Worm (Caenorhabditis elegans) whole organism, mixed stage, embryonic: ENCODE results near the gene F54C8.1.

Source experiments
- M03D4.4 ChIP-seq: sonication (generic microtip); optimal IDR thresholded peaks from 2 replicates; lab custom pipeline; 2017; ENCODE audit warnings: mild to moderate bottlenecking, missing genetic modification characterization, missing compliant biosample characterization
- bed-3 ChIP-seq: fragments of 200-800 bp; sonication (Bioruptor generic); optimal IDR thresholded peaks from 3 replicates; lab custom pipeline; 2018; ENCODE audit warnings: mild to moderate bottlenecking, missing genetic modification characterization, moderate library complexity, missing compliant biosample characterization
- blmp-1 ChIP-seq: fragments of 150-350 bp; optimal IDR thresholded peaks from 2 replicates; lab custom pipeline; 2014; ENCODE audit warnings: missing biosample characterization, missing genetic modification characterization
- ceh-39 ChIP-seq: fragments of 150-350 bp; optimal IDR thresholded peaks from 2 replicates; lab custom pipeline; 2014; ENCODE audit warnings: missing biosample characterization, missing genetic modification characterization
- ceh-43 ChIP-seq: fragments of 200-800 bp; sonication (Bioruptor generic); optimal IDR thresholded peaks from 2 replicates; lab custom pipeline; 2018; ENCODE audit warnings: mild to moderate bottlenecking, missing genetic modification characterization, moderate library complexity, missing compliant biosample characterization
- ceh-83 ChIP-seq: fragments of 200-800 bp; sonication (Bioruptor generic); optimal IDR thresholded peaks from 2 replicates; lab custom pipeline; 2018; ENCODE audit warnings: mild to moderate bottlenecking, missing genetic modification characterization, missing compliant biosample characterization
- ces-1 ChIP-seq: fragments of 150-350 bp; optimal IDR thresholded peaks from 2 replicates; lab custom pipeline; 2014; ENCODE audit warnings: missing biosample characterization, missing genetic modification reagents, missing genetic modification characterization
- cnd-1 ChIP-seq: fragments of 200-800 bp; sonication (Bioruptor generic); optimal IDR thresholded peaks from 2 replicates; lab custom pipeline; 2018; ENCODE audit warnings: mild to moderate bottlenecking, missing genetic modification characterization, missing compliant biosample characterization
- drap-1 ChIP-seq: fragments of 200-800 bp; sonication (Bioruptor generic); optimal IDR thresholded peaks from 3 replicates; lab custom pipeline; 2018; ENCODE audit warnings: mild to moderate bottlenecking, missing genetic modification characterization, missing compliant biosample characterization
- elt-1 ChIP-seq: sonication (generic microtip); optimal IDR thresholded peaks from 2 replicates; lab custom pipeline; 2017; ENCODE audit warnings: missing genetic modification characterization, mild to moderate bottlenecking, missing compliant biosample characterization, antibody characterized with exemption, moderate library complexity, borderline replicate concordance; ENCODE audit not compliant: insufficient read depth
- elt-3 ChIP-seq: fragments of 150-350 bp; optimal IDR thresholded peaks from 2 replicates; lab custom pipeline; 2014; ENCODE audit warnings: missing biosample characterization, missing genetic modification characterization
- ham-2 ChIP-seq: fragments of 200-800 bp; sonication (Bioruptor generic); optimal IDR thresholded peaks from 2 replicates; lab custom pipeline; 2018; ENCODE audit warnings: mild to moderate bottlenecking, missing genetic modification characterization, missing compliant biosample characterization
- hlh-1 ChIP-seq: fragments of 150-350 bp; optimal IDR thresholded peaks from 2 replicates; lab custom pipeline; 2014; ENCODE audit warnings: missing biosample characterization, missing genetic modification reagents, missing genetic modification characterization
- lin-13 ChIP-seq: fragments of 150-350 bp; optimal IDR thresholded peaks from 2 replicates; lab custom pipeline; 2014; ENCODE audit warnings: missing biosample characterization, missing genetic modification characterization
- lin-32 ChIP-seq: fragments of 200-800 bp; sonication (Bioruptor generic); optimal IDR thresholded peaks from 2 replicates; lab custom pipeline; 2018; ENCODE audit warnings: mild to moderate bottlenecking, missing genetic modification characterization, missing compliant biosample characterization
- lsy-2 ChIP-seq: fragments of 150-350 bp; optimal IDR thresholded peaks from 2 replicates; lab custom pipeline; 2014; ENCODE audit warnings: missing biosample characterization, missing genetic modification characterization
- mab-5 ChIP-seq: fragments of 150-350 bp; optimal IDR thresholded peaks from 2 replicates; lab custom pipeline; 2014; ENCODE audit warnings: missing biosample characterization, missing genetic modification characterization
- mep-1 ChIP-seq: fragments of 150-350 bp; optimal IDR thresholded peaks from 2 replicates; lab custom pipeline; 2017; ENCODE audit warnings: missing biosample characterization, missing genetic modification reagents, missing genetic modification characterization, inconsistent platforms
- mls-2 ChIP-seq: sonication (generic microtip); optimal IDR thresholded peaks from 2 replicates; lab custom pipeline; 2016; ENCODE audit warnings: mild to moderate bottlenecking, missing genetic modification characterization, moderate library complexity, missing compliant biosample characterization
- nhr-12 ChIP-seq: fragments of 150-350 bp; optimal IDR thresholded peaks from 2 replicates; lab custom pipeline; 2014; ENCODE audit warnings: missing biosample characterization, missing genetic modification characterization
- nhr-2 ChIP-seq: fragments of 150-350 bp; optimal IDR thresholded peaks from 2 replicates; lab custom pipeline; 2014; ENCODE audit warnings: missing biosample characterization, missing genetic modification characterization
- nhr-237 ChIP-seq: fragments of 150-350 bp; optimal IDR thresholded peaks from 2 replicates; lab custom pipeline; 2014; ENCODE audit warnings: missing biosample characterization, missing genetic modification characterization
- nhr-28 ChIP-seq: fragments of 150-350 bp; optimal IDR thresholded peaks from 2 replicates; lab custom pipeline; 2014; ENCODE audit warnings: missing biosample characterization, missing genetic modification characterization
- nhr-76 ChIP-seq: sonication (generic microtip); optimal IDR thresholded peaks from 2 replicates; lab custom pipeline; 2017; ENCODE audit warnings: missing biosample characterization, missing genetic modification characterization
- pha-4 ChIP-seq: fragments of 150-350 bp; optimal IDR thresholded peaks from 2 replicates; lab custom pipeline; 2018; ENCODE audit warnings: missing biosample characterization, missing genetic modification reagents, missing genetic modification characterization
- sem-2 ChIP-seq: fragments of 200-800 bp; sonication (Bioruptor generic); optimal IDR thresholded peaks from 2 replicates; lab custom pipeline; 2018; ENCODE audit warnings: mild to moderate bottlenecking, missing genetic modification characterization, missing compliant biosample characterization
- snpc-4 ChIP-seq: fragments of 150-350 bp; optimal IDR thresholded peaks from 2 replicates; lab custom pipeline; 2014; ENCODE audit warnings: missing biosample characterization, missing genetic modification characterization
- sptf-1 ChIP-seq: sonication (generic microtip); optimal IDR thresholded peaks from 2 replicates; lab custom pipeline; 2017; ENCODE audit warnings: mild to moderate bottlenecking, missing genetic modification characterization, moderate library complexity, missing compliant biosample characterization
- unc-39 ChIP-seq: fragments of 150-350 bp; optimal IDR thresholded peaks from 2 replicates; lab custom pipeline; 2014; ENCODE audit warnings: missing biosample characterization, missing genetic modification characterization
- unc-62 ChIP-seq: fragments of 150-350 bp; optimal IDR thresholded peaks from 2 replicates; lab custom pipeline; 2014; ENCODE audit warnings: missing biosample characterization, missing genetic modification reagents, missing genetic modification characterization
- ztf-11 ChIP-seq: fragments of 150-350 bp; optimal IDR thresholded peaks from 2 replicates; lab custom pipeline; 2014; ENCODE audit warnings: missing biosample characterization, missing genetic modification characterization

Gene F54C8.1

DNA sequence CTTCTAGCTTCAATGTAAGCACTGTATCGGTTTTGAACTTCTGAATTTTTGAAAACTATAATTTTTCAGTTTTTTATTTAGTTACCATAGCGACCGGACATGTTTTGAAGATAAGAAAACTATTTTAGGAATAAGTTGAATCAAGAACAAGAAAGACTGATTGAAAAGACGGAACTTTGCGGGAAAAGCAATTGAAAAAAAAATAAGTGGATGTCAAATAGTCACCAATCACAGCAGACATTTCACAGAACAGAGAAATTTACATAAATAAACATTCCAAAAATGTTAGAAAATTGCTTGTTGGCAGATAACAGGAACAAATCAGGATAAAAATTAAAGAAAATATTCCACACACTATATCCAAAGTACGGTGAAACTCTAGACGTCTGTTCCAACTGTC, 10.3 kb downstream of the F54C8.1 start, which contains the start of gene F54C8.6:
F54C8.6 (minus strand) TSS at position 101 of the 400 bp plus-strand sequence.
- TF ChIP-seq unc-39 (tag; lab: Kevin White, UChicago) = no peak
- no peak for TF ChIP-seq ceh-43 (GFP tag; lab: Kevin White, UChicago)
- no peak for TF ChIP-seq ham-2 (GFP tag; lab: Kevin White, UChicago)
- no peak for TF ChIP-seq lsy-2
- no peak for TF ChIP-seq mep-1 (tag; lab: Kevin White, UChicago)
- no peak for TF ChIP-seq ceh-39 (tag; lab: Kevin White, UChicago)
- no peak for TF ChIP-seq elt-3 (tag; lab: Kevin White, UChicago)

- TF ChIP-seq mls-2 (tag; lab: Kevin White, UChicago) = peak; percentile 83
- peak; percentile 5 for TF ChIP-seq lin-32 (GFP tag; lab: Kevin White, UChicago)
- no peak for TF ChIP-seq ceh-83 (GFP tag; lab: Kevin White, UChicago)
- no peak for TF ChIP-seq nhr-12 (tag; lab: Kevin White, UChicago)
- TF ChIP-seq ztf-11 = peak; percentile 24
- no peak for TF ChIP-seq drap-1
- peak; percentile 63 for TF ChIP-seq lsy-2
- peak; percentile 16 for TF ChIP-seq unc-39 (tag; lab: Kevin White, UChicago)
- TF ChIP-seq ham-2 (GFP tag; lab: Kevin White, UChicago) = peak; percentile 76
- peak; percentile 72 for TF ChIP-seq ces-1 (GFP tag; lab: Kevin White, UChicago)
- TF ChIP-seq unc-62 (GFP tag; lab: Kevin White, UChicago) = peak; percentile 22
- TF ChIP-seq sptf-1 (tag; lab: Kevin White, UChicago) = peak; percentile 45
- TF ChIP-seq ceh-43 (GFP tag; lab: Kevin White, UChicago) = peak; percentile 67
- peak; percentile 11 for TF ChIP-seq cnd-1 (tag; lab: Kevin White, UChicago)
- no peak for TF ChIP-seq elt-1
- no peak for TF ChIP-seq bed-3 (GFP tag; lab: Kevin White, UChicago)
- peak; percentile 11 for TF ChIP-seq mep-1 (tag; lab: Kevin White, UChicago)
- peak; percentile 96 for TF ChIP-seq nhr-2
These were observed 11.4 kb downstream of the F54C8.1 start for ce11 chrIII:9450933-9451332.

DNA sequence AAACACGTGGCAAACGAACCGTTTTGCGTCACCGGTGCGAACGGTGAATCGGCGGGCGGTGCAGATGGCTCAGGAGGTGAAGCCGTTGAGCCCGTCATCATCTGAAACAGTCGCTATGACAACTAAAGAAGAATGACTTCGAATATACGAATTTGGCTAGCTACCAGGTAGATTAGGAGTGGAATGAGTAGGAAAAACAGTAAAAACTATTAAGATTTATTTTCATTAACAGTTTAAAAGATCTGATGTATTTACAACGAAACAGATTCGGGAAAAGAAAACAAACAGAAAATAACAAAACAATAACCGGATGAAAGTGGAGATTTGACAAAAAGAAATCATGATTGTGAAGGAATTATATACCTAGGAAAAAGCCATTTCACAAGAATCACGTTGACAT, 14.5 kb downstream of the F54C8.1 start, which contains the start of gene F54C8.7:
F54C8.7 (minus strand) TSS at position 101 of the 400 bp plus-strand sequence.
- TF ChIP-seq ces-1 (GFP tag; lab: Kevin White, UChicago) = no peak
- TF ChIP-seq sem-2 = no peak
- no peak for TF ChIP-seq mab-5 (tag; lab: Kevin White, UChicago)
- TF ChIP-seq unc-62 (GFP tag; lab: Kevin White, UChicago) = no peak
- no peak for TF ChIP-seq nhr-237
- no peak for TF ChIP-seq ceh-43 (GFP tag; lab: Kevin White, UChicago)
- no peak for TF ChIP-seq nhr-76 (tag; lab: Kevin White, UChicago)
- no peak for TF ChIP-seq elt-3 (tag; lab: Kevin White, UChicago)
- no peak for TF ChIP-seq lin-13 (tag; lab: Kevin White, UChicago)
- no peak for TF ChIP-seq ham-2 (GFP tag; lab: Kevin White, UChicago)
- no peak for TF ChIP-seq pha-4
- no peak for TF ChIP-seq M03D4.4 (tag; lab: Kevin White, UChicago)
- TF ChIP-seq hlh-1 (tag; lab: Kevin White, UChicago) = no peak
- TF ChIP-seq, all 35 proteins: peak for 0

- no peak for TF ChIP-seq nhr-12 (tag; lab: Kevin White, UChicago)
- no peak for TF ChIP-seq nhr-76 (tag; lab: Kevin White, UChicago)
- no peak for TF ChIP-seq lin-13 (tag; lab: Kevin White, UChicago)
- no peak for TF ChIP-seq mls-2 (tag; lab: Kevin White, UChicago)
- TF ChIP-seq nhr-237 = no peak
- no peak for TF ChIP-seq mep-1 (tag; lab: Kevin White, UChicago)
- TF ChIP-seq elt-3 (tag; lab: Kevin White, UChicago) = no peak
- TF ChIP-seq lsy-2 = no peak
- no peak for TF ChIP-seq nhr-28 (tag; lab: Kevin White, UChicago)
- TF ChIP-seq nhr-2 = no peak
- no peak for TF ChIP-seq unc-39 (tag; lab: Kevin White, UChicago)
- no peak for TF ChIP-seq blmp-1 (tag; lab: Kevin White, UChicago)
- TF ChIP-seq ceh-43 (GFP tag; lab: Kevin White, UChicago) = no peak
- no peak for TF ChIP-seq ceh-83 (GFP tag; lab: Kevin White, UChicago)
- TF ChIP-seq pha-4 = no peak
- TF ChIP-seq snpc-4 (tag; lab: Kevin White, UChicago) = no peak
- no peak for TF ChIP-seq bed-3 (GFP tag; lab: Kevin White, UChicago)
- no peak for TF ChIP-seq unc-62 (GFP tag; lab: Kevin White, UChicago)
These were observed 15.2 kb downstream of the F54C8.1 start for ce11 chrIII:9454730-9455129.
